Worm (Caenorhabditis elegans): ENCODE data around the gene Y7A5A.13.

- no peak for TF ChIP-seq tra-4 (tag; optimal IDR thresholded peaks at IDR 0.05)
- no peak for TF ChIP-seq ama-1 (optimal IDR thresholded peaks at IDR 0.05)
- TF ChIP-seq ets-7 (tag; optimal IDR thresholded peaks at IDR 0.05) = no peak
- TF ChIP-seq aly-1 (tag; optimal IDR thresholded peaks at IDR 0.05) = no peak
- no peak for TF ChIP-seq F13C5.2 (tag; optimal IDR thresholded peaks at IDR 0.05)
- no peak for TF ChIP-seq scrt-1 (GFP tag; IDR thresholded peaks at IDR 0.05)
- TF ChIP-seq ceh-36 (tag; optimal IDR thresholded peaks at IDR 0.05) = no peak
Measured at ce11 chrX:15804072-15804471, 30.4 kb downstream of the Y7A5A.13 start, which contains the start of gene Y7A5A.7.

All from whole organism, early embryonic.